Fruit fly (Drosophila melanogaster) whole organism, embryonic: ENCODE results near the gene fusl.
A peak's percentile ranks its signal among the peaks of the same experiment; 100 is the strongest.

ENCODE experiments used
- Asciz ChIP-seq: fragments of 200-800 bp; sonication (Bioruptor generic); optimal IDR thresholded peaks from 2 replicates; lab custom pipeline; 2017; ENCODE audit warnings: missing biosample characterization, mild to moderate bottlenecking, missing genetic modification characterization, missing genetic modification reagents
- CG10959 ChIP-seq: fragments of 200-800 bp; sonication (Bioruptor generic); IDR thresholded peaks from 2 replicates; pipeline ENCODE4 v1.3.6; 2022; ENCODE audit warnings: missing biosample characterization, missing genetic modification characterization
- CG11456 ChIP-seq: fragments of 200-800 bp; sonication (Bioruptor generic); IDR thresholded peaks from 3 replicates; pipeline ENCODE4 v1.3.6; 2022; ENCODE audit warnings: missing biosample characterization, missing genetic modification characterization
- CG11695 ChIP-seq: fragments of 200-800 bp; sonication (Bioruptor generic); IDR thresholded peaks from 3 replicates; pipeline ENCODE4 v1.3.6; 2022; ENCODE audit warnings: missing biosample characterization, missing genetic modification characterization
- CG12155 ChIP-seq: fragments of 200-800 bp; sonication (Bioruptor generic); optimal IDR thresholded peaks from 3 replicates; lab custom pipeline; 2016; ENCODE audit warnings: missing biosample characterization, missing genetic modification characterization
- CG16779 ChIP-seq: fragments of 200-800 bp; sonication (Bioruptor generic); IDR thresholded peaks from 2 replicates; pipeline ENCODE4 v1.3.6; 2022; ENCODE audit warnings: missing biosample characterization, missing genetic modification characterization
- CG17802 ChIP-seq: fragments of 200-800 bp; sonication (Bioruptor generic); optimal IDR thresholded peaks from 2 replicates; lab custom pipeline; 2018; ENCODE audit warnings: missing biosample characterization, mild to moderate bottlenecking, missing genetic modification characterization, moderate library complexity
- CG31224 ChIP-seq: fragments of 200-800 bp; sonication (Bioruptor generic); IDR thresholded peaks from 2 replicates; pipeline ENCODE4 v1.3.6; 2022; ENCODE audit warnings: missing biosample characterization, missing genetic modification characterization
- CG34422 ChIP-seq: fragments of 200-800 bp; sonication (Bioruptor generic); IDR thresholded peaks from 3 replicates; pipeline ENCODE4 v1.3.6; 2022; ENCODE audit warnings: missing biosample characterization, missing genetic modification characterization
- CG42726 ChIP-seq: fragments of 200-800 bp; sonication (Bioruptor generic); IDR thresholded peaks from 2 replicates; pipeline ENCODE4 v1.3.6; 2022; ENCODE audit warnings: missing biosample characterization, missing genetic modification characterization; ENCODE audit not compliant: partially characterized antibody
- CG4360 ChIP-seq: fragments of 200-800 bp; sonication (Bioruptor generic); IDR thresholded peaks from 2 replicates; pipeline ENCODE4 v1.3.6; 2022; ENCODE audit warnings: missing biosample characterization, missing genetic modification characterization
- CG6689 ChIP-seq: fragments of 200-800 bp; sonication (Bioruptor generic); IDR thresholded peaks from 2 replicates; pipeline ENCODE4 v1.3.6; 2022; ENCODE audit warnings: missing biosample characterization, missing genetic modification characterization
- CG8765 ChIP-seq: fragments of 200-800 bp; sonication (Bioruptor generic); IDR thresholded peaks from 2 replicates; pipeline ENCODE4 v1.3.6; 2022; ENCODE audit warnings: missing biosample characterization, missing genetic modification characterization
- D19A ChIP-seq: fragments of 200-800 bp; optimal IDR thresholded peaks from 3 replicates; lab custom pipeline; 2019; ENCODE audit warnings: missing biosample characterization, mild to moderate bottlenecking, missing genetic modification characterization, moderate library complexity
- Dbx ChIP-seq: fragments of 200-800 bp; sonication (Bioruptor generic); IDR thresholded peaks from 3 replicates; pipeline ENCODE4 v1.3.6; 2022; ENCODE audit warnings: missing biosample characterization, missing genetic modification characterization
- Dfd ChIP-seq, 2 experiments: fragments of >200 bp; optimal IDR thresholded peaks; 2 replicates each; lab custom pipeline; 2017; ENCODE audit warnings: missing biosample characterization in 2 of 2, missing genetic modification characterization in 2 of 2
- E2f1 ChIP-seq: fragments of 200-800 bp; sonication (Bioruptor generic); IDR thresholded peaks from 2 replicates; pipeline ENCODE4 v1.3.6; 2022; ENCODE audit warnings: missing biosample characterization, missing genetic modification characterization
- Fer1 ChIP-seq: fragments of 200-800 bp; sonication (Bioruptor generic); optimal IDR thresholded peaks from 2 replicates; lab custom pipeline; 2017; ENCODE audit warnings: missing biosample characterization, mild to moderate bottlenecking, missing genetic modification characterization
- H2.0 ChIP-seq: fragments of 200-800 bp; sonication (Bioruptor generic); IDR thresholded peaks from 2 replicates; pipeline ENCODE4 v1.3.6; 2022; ENCODE audit warnings: missing biosample characterization, missing genetic modification characterization
- HHEX ChIP-seq: fragments of 200-800 bp; sonication (Bioruptor generic); optimal IDR thresholded peaks from 3 replicates; lab custom pipeline; 2017; ENCODE audit warnings: missing biosample characterization, mild to moderate bottlenecking, missing genetic modification characterization, missing genetic modification reagents
- Hr3 ChIP-seq: fragments of 200-800 bp; sonication (Bioruptor generic); optimal IDR thresholded peaks from 3 replicates; lab custom pipeline; 2016; ENCODE audit warnings: missing biosample characterization, missing genetic modification characterization
- MBD-R2 ChIP-seq: fragments of 200-800 bp; sonication (Bioruptor generic); IDR thresholded peaks from 2 replicates; pipeline ENCODE4 v1.3.6; 2022; ENCODE audit warnings: missing biosample characterization, missing genetic modification characterization
- NC2β ChIP-seq: fragments of 200-800 bp; sonication (Bioruptor generic); optimal IDR thresholded peaks from 2 replicates; lab custom pipeline; 2016; ENCODE audit warnings: missing biosample characterization, missing genetic modification characterization
- Nf-YA ChIP-seq: fragments of 200-800 bp; sonication (Bioruptor generic); IDR thresholded peaks from 2 replicates; pipeline ENCODE4 v1.3.6; 2022; ENCODE audit warnings: missing biosample characterization, missing genetic modification characterization
- Trl ChIP-seq, 3 experiments: fragments of >200 bp in 2 of 3; fragments of 200-800 bp in 1 of 3; sonication (Bioruptor generic) in 1 of 3; optimal IDR thresholded peaks; 2 replicates in 1 of 3; 3 replicates in 2 of 3; lab custom pipeline; 2016 to 2017; ENCODE audit warnings: missing biosample characterization in 1 of 3, missing genetic modification characterization in 1 of 3
- ara ChIP-seq: fragments of 200-800 bp; sonication (Bioruptor generic); IDR thresholded peaks from 2 replicates; pipeline ENCODE4 v1.3.6; 2022; ENCODE audit warnings: missing biosample characterization, missing genetic modification characterization
- crol ChIP-seq: fragments of 200-800 bp; sonication (Bioruptor generic); IDR thresholded peaks from 2 replicates; pipeline ENCODE4 v1.3.6; 2022; ENCODE audit warnings: missing biosample characterization, missing genetic modification characterization
- dmrt99B ChIP-seq: fragments of 200-800 bp; sonication (Bioruptor generic); optimal IDR thresholded peaks from 2 replicates; lab custom pipeline; 2018; ENCODE audit warnings: missing biosample characterization, mild to moderate bottlenecking, missing genetic modification characterization, moderate library complexity
- dpn ChIP-seq, 2 experiments: fragments of 200-800 bp; sonication (Bioruptor generic); optimal IDR thresholded peaks; 3 replicates each; lab custom pipeline; 2016; ENCODE audit warnings: missing biosample characterization in 2 of 2, missing genetic modification characterization in 2 of 2
- ewg ChIP-seq: fragments of 200-800 bp; sonication (Bioruptor generic); optimal IDR thresholded peaks from 3 replicates; lab custom pipeline; 2017; ENCODE audit warnings: mild to moderate bottlenecking, missing biosample characterization, missing genetic modification reagents, missing genetic modification characterization
- lbe ChIP-seq: fragments of 200-800 bp; sonication (Bioruptor generic); optimal IDR thresholded peaks from 2 replicates; lab custom pipeline; 2016; ENCODE audit warnings: missing biosample characterization, mild to moderate bottlenecking, missing genetic modification characterization
- lov ChIP-seq, 2 experiments: fragments of 200-800 bp in 1 of 2; fragments of >200 bp in 1 of 2; sonication (Bioruptor generic) in 1 of 2; IDR thresholded peaks in 1 of 2; optimal IDR thresholded peaks in 1 of 2; 2 replicates in 1 of 2; 3 replicates in 1 of 2; pipeline versions ENCODE4 v1.3.6 to Lab custom; 2017 to 2022; ENCODE audit warnings: missing biosample characterization in 1 of 2, missing genetic modification characterization in 1 of 2
- nerfin-2 ChIP-seq: fragments of 200-800 bp; sonication (Bioruptor generic); IDR thresholded peaks from 2 replicates; pipeline ENCODE4 v1.3.6; 2022; ENCODE audit warnings: missing biosample characterization, missing genetic modification characterization; ENCODE audit not compliant: partially characterized antibody
- pita ChIP-seq: fragments of 200-800 bp; sonication (Bioruptor generic); optimal IDR thresholded peaks from 2 replicates; lab custom pipeline; 2017; ENCODE audit warnings: missing biosample characterization, mild to moderate bottlenecking, missing genetic modification characterization
- prd ChIP-seq, 3 experiments: fragments of >200 bp in 2 of 3; fragments of 200-800 bp in 1 of 3; sonication (Bioruptor generic) in 1 of 3; optimal IDR thresholded peaks in 2 of 3; IDR thresholded peaks in 1 of 3; 2 replicates in 2 of 3; 3 replicates in 1 of 3; pipeline versions ENCODE4 v1.3.6 to Lab custom; 2017 to 2022; ENCODE audit warnings: missing biosample characterization in 1 of 3, missing genetic modification characterization in 1 of 3
- row ChIP-seq: fragments of 200-800 bp; sonication (Bioruptor generic); IDR thresholded peaks from 3 replicates; pipeline ENCODE4 v1.3.6; 2022; ENCODE audit warnings: missing biosample characterization, missing genetic modification characterization
- scrt ChIP-seq: fragments of 200-800 bp; sonication (Bioruptor generic); optimal IDR thresholded peaks from 2 replicates; lab custom pipeline; 2018; ENCODE audit warnings: missing biosample characterization, mild to moderate bottlenecking, missing genetic modification characterization, moderate library complexity
- sens ChIP-seq: fragments of 200-800 bp; sonication (Bioruptor generic); peaks from one replicate; lab custom pipeline; 2016; ENCODE audit warnings: missing biosample characterization, missing genetic modification characterization
- stwl ChIP-seq: fragments of 200-800 bp; sonication (Bioruptor generic); optimal IDR thresholded peaks from 3 replicates; lab custom pipeline; 2018; ENCODE audit warnings: missing biosample characterization, mild to moderate bottlenecking, missing genetic modification characterization, moderate library complexity
- toy ChIP-seq: fragments of 200-800 bp; sonication (Bioruptor generic); IDR thresholded peaks from 2 replicates; pipeline ENCODE4 v1.3.6; 2022; ENCODE audit warnings: missing biosample characterization, missing genetic modification characterization
- ttk ChIP-seq: fragments of 200-800 bp; sonication (Bioruptor generic); IDR thresholded peaks from 2 replicates; pipeline ENCODE4 v2.1.2; 2022; ENCODE audit warnings: missing biosample characterization, missing genetic modification characterization
- zen2 ChIP-seq: fragments of 200-800 bp; sonication (Bioruptor generic); IDR thresholded peaks from 3 replicates; pipeline ENCODE4 v1.3.6; 2022; ENCODE audit warnings: missing biosample characterization, missing genetic modification characterization; ENCODE audit not compliant: partially characterized antibody

The fusl gene

dm6 chr2L:5324958-5325850, 12.7 kb downstream of the fusl start (continued):
- no peak for TF ChIP-seq D19A (tag; lab: Kevin White, UChicago)
- TF ChIP-seq CG12155, result peak; percentile 79
- TF ChIP-seq lbe (GFP tag; lab: Kevin White, UChicago), result peak; percentile 21
- TF ChIP-seq ttk (GFP tag; lab: Robert Waterston, UW), result peak; percentile 68
- no peak for TF ChIP-seq pita (GFP tag; lab: Kevin White, UChicago)
- TF ChIP-seq toy (GFP tag; lab: Robert Waterston, UW), result no peak
- peak; percentile 63 for TF ChIP-seq H2.0
- TF ChIP-seq lov (optimal IDR thresholded peaks at IDR 0.05; lab: Kevin White, UChicago), result no peak
- TF ChIP-seq lov (GFP tag; IDR thresholded peaks at IDR 0.05; lab: Robert Waterston, UW), result no peak
- peak; percentile 49 to 62 for TF ChIP-seq dpn (GFP tag; optimal IDR thresholded peaks at IDR 0.05; lab: Kevin White, UChicago)
- no peak for TF ChIP-seq Asciz (GFP tag; lab: Kevin White, UChicago)
- no peak for TF ChIP-seq CG17802 (tag; lab: Kevin White, UChicago)

- TF ChIP-seq Dfd (GFP tag; optimal IDR thresholded peaks at IDR 0.05; lab: Kevin White, UChicago) (peak in 1 of 2 experiments; percentile 84), HHEX (no peak), CG4360 (GFP tag; lab: Robert Waterston, UW) (peak; percentile 47)
Observed at dm6 chr2L:5321014-5321413, 16.9 kb downstream of the fusl start.

- TF ChIP-seq NC2β (GFP tag; lab: Kevin White, UChicago) (no peak), nerfin-2 (GFP tag; lab: Robert Waterston, UW) (no peak), Nf-YA (GFP tag; lab: Robert Waterston, UW) (no peak), CG4360 (GFP tag; lab: Robert Waterston, UW) (no peak), dmrt99B (tag; lab: Kevin White, UChicago) (no peak), Dfd (GFP tag; optimal IDR thresholded peaks at IDR 0.05; lab: Kevin White, UChicago) (peak in 1 of 2 experiments; percentile 68)
Observed at dm6 chr2L:5320063-5320462, 17.8 kb downstream of the fusl start.

DNA sequence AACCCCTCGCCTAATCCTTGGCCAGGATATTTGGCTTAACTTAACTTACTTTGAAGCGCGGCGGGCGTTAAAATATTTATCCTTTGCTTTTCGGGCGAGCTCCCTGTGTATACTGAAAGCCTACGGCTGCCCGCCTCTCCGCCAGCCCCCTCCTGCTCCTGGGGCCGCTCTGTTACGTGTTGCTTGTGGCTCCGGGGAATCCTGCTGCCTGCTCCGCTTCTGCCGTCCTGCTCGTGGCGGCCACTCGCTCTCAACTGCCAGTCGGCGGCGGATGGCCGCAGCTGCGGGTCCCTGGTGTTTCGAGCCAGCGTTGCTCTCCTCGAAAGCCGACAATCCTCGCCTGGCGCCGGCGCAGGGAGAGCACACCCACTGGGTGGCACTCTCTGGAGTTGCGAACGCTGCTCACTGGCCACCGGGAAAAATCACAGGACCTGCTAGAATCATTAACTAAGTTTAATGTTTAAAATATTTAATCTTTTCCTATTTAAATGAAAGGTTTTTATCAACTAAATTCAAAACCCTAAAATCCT, 23.2 kb downstream of the fusl start, which contains the start of gene CG14024:
CG14024 (minus strand) TSS at position 266 of the 530 bp plus-strand sequence.
- TF ChIP-seq ara (peak; percentile 11; the same call in 1 of the 2 replicates), CG11695 (GFP tag; lab: Robert Waterston, UW) (no peak), crol (GFP tag; lab: Robert Waterston, UW) (peak; percentile 80), MBD-R2 (GFP tag; lab: Robert Waterston, UW) (no peak), E2f1 (GFP tag; lab: Robert Waterston, UW) (no peak), sens (peak; percentile 24), zen2 (GFP tag; lab: Robert Waterston, UW) (peak; percentile 19; the same call in 1 of the 3 replicates), CG16779 (GFP tag; lab: Robert Waterston, UW) (peak; percentile 96), CG10959 (GFP tag; lab: Robert Waterston, UW) (no peak), CG8765 (GFP tag; lab: Robert Waterston, UW) (no peak), prd (optimal IDR thresholded peaks at IDR 0.05; lab: Kevin White, UChicago) (no peak), prd (GFP tag; IDR thresholded peaks at IDR 0.05; lab: Robert Waterston, UW) (0 out of 3 replicates have a peak, but pooled peaks have one; percentile 16), CG31224 (GFP tag; lab: Robert Waterston, UW) (no peak), CG6689 (GFP tag; lab: Robert Waterston, UW) (peak; percentile 17; the same call in 1 of the 2 replicates), Trl (optimal IDR thresholded peaks at IDR 0.05; lab: Kevin White, UChicago) (peak in 1 of 2 experiments; percentile 18), Trl (GFP tag; optimal IDR thresholded peaks at IDR 0.05; lab: Kevin White, UChicago) (peak; percentile 14), CG42726 (peak; percentile 32; the same call in 1 of the 2 replicates), stwl (tag; lab: Kevin White, UChicago) (no peak), ewg (GFP tag; lab: Kevin White, UChicago) (peak; percentile 93), CG11456 (0 out of 3 replicates have a peak, but pooled peaks have one; percentile 51), Hr3 (GFP tag; lab: Kevin White, UChicago) (no peak), Dbx (GFP tag; lab: Robert Waterston, UW) (peak; percentile 42; the same call in 1 of the 3 replicates), scrt (GFP tag; lab: Kevin White, UChicago) (peak; percentile 96), Fer1 (GFP tag; lab: Kevin White, UChicago) (no peak), CG34422 (GFP tag; lab: Robert Waterston, UW) (0 out of 3 replicates have a peak, but pooled peaks have one; percentile 28), row (GFP tag; lab: Robert Waterston, UW) (0 out of 3 replicates have a peak, but pooled peaks have one; percentile 6)
